Worm (Caenorhabditis elegans): ENCODE measurements around the gene F58A6.9.
A peak's percentile ranks its signal among the peaks of the same experiment; 100 is the strongest.

ce11 chrII:5191766-5192165 lies 33.1 kb upstream of the F58A6.9 start:
- TF ChIP-seq nhr-237 (tag; optimal IDR thresholded peaks at IDR 0.05) = no peak
- TF ChIP-seq ceh-82 (tag; optimal IDR thresholded peaks at IDR 0.05) = no peak
- TF ChIP-seq skn-1 (tag; optimal IDR thresholded peaks at IDR 0.05) = no peak
- no peak for TF ChIP-seq lin-11 (tag; optimal IDR thresholded peaks at IDR 0.05)
- no peak for TF ChIP-seq nhr-11 (tag; optimal IDR thresholded peaks at IDR 0.05)
- no peak for TF ChIP-seq blmp-1 (tag; optimal IDR thresholded peaks at IDR 0.05; ENCODE audit: insufficient read depth)
- TF ChIP-seq elt-1 (tag; optimal IDR thresholded peaks at IDR 0.05) = no peak
- TF ChIP-seq fos-1 (tag; optimal IDR thresholded peaks at IDR 0.05) = peak; percentile 97
- TF ChIP-seq elt-3 (tag; optimal IDR thresholded peaks at IDR 0.05) = no peak
- no peak for TF ChIP-seq nhr-12 (tag; optimal IDR thresholded peaks at IDR 0.05)
- TF ChIP-seq sem-4 (tag; optimal IDR thresholded peaks at IDR 0.05) = no peak

Data from whole organism, L2 larva.